ENCODE assay signal across 2 fruit fly cellular contexts in the genomic region with DNA sequence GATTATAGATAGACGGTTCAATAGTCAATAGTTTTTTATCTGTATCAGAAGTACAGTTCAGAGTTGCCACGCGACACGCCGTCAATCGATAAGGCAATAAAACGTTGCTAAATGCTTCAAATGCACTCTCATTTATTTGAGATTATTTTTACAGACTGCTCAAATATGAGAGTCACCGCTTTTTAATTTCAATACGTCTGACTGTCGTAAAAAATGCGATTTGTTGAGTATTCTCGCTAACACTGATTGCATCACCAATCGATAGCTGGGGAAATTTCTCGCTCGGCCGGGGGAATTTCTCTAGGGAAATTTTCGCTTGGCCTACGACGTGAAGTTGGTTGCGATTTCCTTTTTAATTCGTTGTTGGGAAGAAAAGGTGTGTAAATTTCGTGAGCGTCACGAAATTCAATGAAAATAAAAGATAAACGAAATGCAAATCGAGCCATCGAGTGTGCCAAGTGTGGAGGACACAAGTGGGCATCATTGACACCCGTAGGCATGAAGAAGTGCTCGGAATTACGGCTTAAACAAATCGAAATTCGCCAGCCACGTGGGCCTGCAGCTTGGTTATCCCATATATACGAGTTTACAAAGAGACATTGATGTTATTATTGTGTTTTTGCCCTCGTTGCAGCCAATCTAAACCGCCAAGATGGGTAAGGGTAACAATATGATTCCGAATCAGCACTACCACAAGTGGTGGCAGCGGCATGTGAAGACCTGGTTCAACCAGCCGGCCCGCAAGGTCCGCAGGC.
TF ChIP-seq lines count a peak whose summit lies in the region.

Dref (minus strand) TSS at position 247 of the 755 bp plus-strand sequence.
RpL13 (plus strand) TSS at position 331 of the 755 bp plus-strand sequence.

TF ChIP-seq in whole organism, embryonic, 481 proteins besides CTCF, POLR2A, EP300 and RAD21 (continued from another document and continues in another):
- TF ChIP-seq CG12236 (GFP tag; optimal IDR thresholded peaks at IDR 0.05; lab: Kevin White, UChicago) = peak; percentile 86
- peak; percentile 94 for TF ChIP-seq fd64A (GFP tag; optimal IDR thresholded peaks at IDR 0.05; lab: Kevin White, UChicago)
- TF ChIP-seq Side (GFP tag; optimal IDR thresholded peaks at IDR 0.05; lab: Kevin White, UChicago) = peak; percentile 93
- TF ChIP-seq Gug (GFP tag; IDR thresholded peaks at IDR 0.05; lab: Robert Waterston, UW) = peak; percentile 13; the same call in 1 of the 4 replicates
- peak; percentile 70 for TF ChIP-seq dmrt11E (tag; optimal IDR thresholded peaks at IDR 0.05; lab: Kevin White, UChicago)
- TF ChIP-seq CG9727 (GFP tag; optimal IDR thresholded peaks at IDR 0.05; lab: Kevin White, UChicago) = peak; percentile 95
- peak; percentile 95 for TF ChIP-seq Mes4 (GFP tag; optimal IDR thresholded peaks at IDR 0.05; lab: Kevin White, UChicago)
- TF ChIP-seq CG3995 (GFP tag; optimal IDR thresholded peaks at IDR 0.05; lab: Kevin White, UChicago) = peak; percentile 77
- peak; percentile 51; the same call in 1 of the 2 replicates for TF ChIP-seq CG10959 (GFP tag; IDR thresholded peaks at IDR 0.05; lab: Robert Waterston, UW)
- peak; percentile 78 for TF ChIP-seq CG10274 (GFP tag; optimal IDR thresholded peaks at IDR 0.05; lab: Kevin White, UChicago)
- peak; percentile 90 for TF ChIP-seq CG15601 (tag; optimal IDR thresholded peaks at IDR 0.05; lab: Kevin White, UChicago)
- TF ChIP-seq gcm2 (GFP tag; optimal IDR thresholded peaks at IDR 0.05; lab: Kevin White, UChicago) = peak; percentile 80
- TF ChIP-seq yki (optimal IDR thresholded peaks at IDR 0.05; lab: Kevin White, UChicago) = no peak
- TF ChIP-seq CG10267 (tag; optimal IDR thresholded peaks at IDR 0.05; lab: Kevin White, UChicago) = peak; percentile 94
- 0 out of 2 replicates have a peak, but pooled peaks have one; percentile 5 for TF ChIP-seq ham (GFP tag; IDR thresholded peaks at IDR 0.05; lab: Robert Waterston, UW)
- peak; percentile 65 for TF ChIP-seq sima (GFP tag; optimal IDR thresholded peaks at IDR 0.05; lab: Kevin White, UChicago)
- peak; percentile 84 for TF ChIP-seq CG6683 (GFP tag; optimal IDR thresholded peaks at IDR 0.05; lab: Kevin White, UChicago)
- peak; percentile 86 for TF ChIP-seq gcm (GFP tag; optimal IDR thresholded peaks at IDR 0.05; lab: Kevin White, UChicago)
- peak; percentile 61 for TF ChIP-seq CG9215 (GFP tag; IDR thresholded peaks at IDR 0.05; lab: Robert Waterston, UW)
- peak; percentile 75 for TF ChIP-seq CG11247 (GFP tag; IDR thresholded peaks at IDR 0.05; lab: Robert Waterston, UW)
- no peak for TF ChIP-seq ato (GFP tag; IDR thresholded peaks at IDR 0.05; lab: Robert Waterston, UW; ENCODE audit: partially characterized antibody)
- TF ChIP-seq Nf-YB (GFP tag; optimal IDR thresholded peaks at IDR 0.05; lab: Kevin White, UChicago) = peak; percentile 74
- TF ChIP-seq Lhr (GFP tag; optimal IDR thresholded peaks at IDR 0.05; lab: Kevin White, UChicago) = peak; percentile 80
- TF ChIP-seq ems (GFP tag; optimal IDR thresholded peaks at IDR 0.05; lab: Kevin White, UChicago) = peak; percentile 79
- TF ChIP-seq CG3163 (GFP tag; optimal IDR thresholded peaks at IDR 0.05; lab: Kevin White, UChicago) = peak; percentile 70
- peak; percentile 92 for TF ChIP-seq CrebB (tag; optimal IDR thresholded peaks at IDR 0.05; lab: Kevin White, UChicago)
- peak; percentile 79 for TF ChIP-seq CG10654 (GFP tag; optimal IDR thresholded peaks at IDR 0.05; lab: Kevin White, UChicago)
- peak; percentile 16; the same call in 1 of the 2 replicates for TF ChIP-seq CG14667 (GFP tag; IDR thresholded peaks at IDR 0.05; lab: Robert Waterston, UW)
- peak; percentile 81 for TF ChIP-seq row (GFP tag; IDR thresholded peaks at IDR 0.05; lab: Robert Waterston, UW)
- peak; percentile 68 for TF ChIP-seq CG10366 (GFP tag; IDR thresholded peaks at IDR 0.05; lab: Robert Waterston, UW)
- TF ChIP-seq gro (GFP tag; optimal IDR thresholded peaks at IDR 0.05; lab: Kevin White, UChicago) = peak; percentile 91
- peak; percentile 87 for TF ChIP-seq CG15269 (tag; optimal IDR thresholded peaks at IDR 0.05; lab: Kevin White, UChicago)
- peak; percentile 58 for TF ChIP-seq repo (GFP tag; optimal IDR thresholded peaks at IDR 0.05; lab: Kevin White, UChicago)
- peak; percentile 69 for TF ChIP-seq CG12155 (GFP tag; optimal IDR thresholded peaks at IDR 0.05; lab: Kevin White, UChicago)
- no peak for TF ChIP-seq cg (GFP tag; optimal IDR thresholded peaks at IDR 0.05; lab: Kevin White, UChicago)
- TF ChIP-seq bcd (GFP tag; optimal IDR thresholded peaks at IDR 0.05; lab: Kevin White, UChicago) = peak; percentile 91
- peak; percentile 75 for TF ChIP-seq exex (tag; optimal IDR thresholded peaks at IDR 0.05; lab: Kevin White, UChicago)
- TF ChIP-seq Nf-YC (tag; optimal IDR thresholded peaks at IDR 0.05; lab: Kevin White, UChicago) = peak; percentile 83
- peak; percentile 89 for TF ChIP-seq pho (GFP tag; optimal IDR thresholded peaks at IDR 0.05; lab: Kevin White, UChicago)
- peak; percentile 46 for TF ChIP-seq CG5245 (GFP tag; optimal IDR thresholded peaks at IDR 0.05; lab: Kevin White, UChicago)
- peak; percentile 56 for TF ChIP-seq Ssrp (tag; optimal IDR thresholded peaks at IDR 0.05; lab: Kevin White, UChicago)
- TF ChIP-seq aop (GFP tag; IDR thresholded peaks at IDR 0.05; lab: Robert Waterston, UW) = no peak
- peak; percentile 90 for TF ChIP-seq CG1603 (tag; optimal IDR thresholded peaks at IDR 0.05; lab: Kevin White, UChicago)
- TF ChIP-seq toy (GFP tag; IDR thresholded peaks at IDR 0.05; lab: Robert Waterston, UW) = peak; percentile 60; the same call in 1 of the 2 replicates
- TF ChIP-seq CG12299 (tag; optimal IDR thresholded peaks at IDR 0.05; lab: Kevin White, UChicago) = peak; percentile 91
- no peak for TF ChIP-seq Lpt (GFP tag; optimal IDR thresholded peaks at IDR 0.05; lab: Kevin White, UChicago)
- TF ChIP-seq HHEX (GFP tag; optimal IDR thresholded peaks at IDR 0.05; lab: Kevin White, UChicago) = peak; percentile 94
- peak; percentile 90 for TF ChIP-seq sug (tag; optimal IDR thresholded peaks at IDR 0.05; lab: Kevin White, UChicago)
- peak; percentile 81 for TF ChIP-seq grau (tag; optimal IDR thresholded peaks at IDR 0.05; lab: Kevin White, UChicago)
- peak; percentile 72 for TF ChIP-seq CG9609 (GFP tag; optimal IDR thresholded peaks at IDR 0.05; lab: Kevin White, UChicago)
- peak; percentile 67 for TF ChIP-seq zen (tag; optimal IDR thresholded peaks at IDR 0.05; lab: Kevin White, UChicago)
- peak; percentile 81 for TF ChIP-seq NC2α (GFP tag; optimal IDR thresholded peaks at IDR 0.05; lab: Kevin White, UChicago)
- TF ChIP-seq fd102C (GFP tag; optimal IDR thresholded peaks at IDR 0.05; lab: Kevin White, UChicago) = peak; percentile 85
- TF ChIP-seq CG2199 (GFP tag; IDR thresholded peaks at IDR 0.05; lab: Robert Waterston, UW) = no peak
- peak; percentile 85 for TF ChIP-seq Dad (GFP tag; optimal IDR thresholded peaks at IDR 0.05; lab: Kevin White, UChicago)
- peak; percentile 83 for TF ChIP-seq zfh2 (GFP tag; optimal IDR thresholded peaks at IDR 0.05; lab: Kevin White, UChicago)
- peak; percentile 85 for TF ChIP-seq CG2712 (tag; optimal IDR thresholded peaks at IDR 0.05; lab: Kevin White, UChicago)
- peak; percentile 81 for TF ChIP-seq vnd (GFP tag; IDR thresholded peaks at IDR 0.05; lab: Robert Waterston, UW; ENCODE audit: partially characterized antibody)
- no peak for TF ChIP-seq fru (optimal IDR thresholded peaks at IDR 0.05; lab: Kevin White, UChicago)
- peak; percentile 82 for TF ChIP-seq jumu (GFP tag; optimal IDR thresholded peaks at IDR 0.05; lab: Kevin White, UChicago)

TF ChIP-seq in whole organism, prepupa, 60 proteins besides CTCF, POLR2A, EP300 and RAD21 (continued from another document):
- peak; percentile 54 for TF ChIP-seq dsx (GFP tag; optimal IDR thresholded peaks at IDR 0.05; lab: Kevin White, UChicago; ENCODE audit: poor library complexity, severe bottlenecking)
- no peak for TF ChIP-seq Lpt (GFP tag; optimal IDR thresholded peaks at IDR 0.05; lab: Kevin White, UChicago)
- TF ChIP-seq CG11902 (GFP tag; optimal IDR thresholded peaks at IDR 0.05; lab: Kevin White, UChicago) = no peak
- peak; percentile 68 for TF ChIP-seq CG3032 (tag; optimal IDR thresholded peaks at IDR 0.05; lab: Kevin White, UChicago)
- peak; percentile 88 for TF ChIP-seq Met (GFP tag; optimal IDR thresholded peaks at IDR 0.05; lab: Kevin White, UChicago)
- peak; percentile 65 for TF ChIP-seq CG8319 (GFP tag; optimal IDR thresholded peaks at IDR 0.05; lab: Kevin White, UChicago)
- TF ChIP-seq Sox102F (GFP tag; optimal IDR thresholded peaks at IDR 0.05; lab: Kevin White, UChicago) = peak; percentile 92
- peak; percentile 77 for TF ChIP-seq pdm3 (GFP tag; optimal IDR thresholded peaks at IDR 0.05; lab: Kevin White, UChicago)
- TF ChIP-seq CG8632 (GFP tag; optimal IDR thresholded peaks at IDR 0.05; lab: Kevin White, UChicago) = peak; percentile 84
- TF ChIP-seq Eip75B (GFP tag; optimal IDR thresholded peaks at IDR 0.05; lab: Kevin White, UChicago) = peak; percentile 83
- TF ChIP-seq Sox14 (GFP tag; optimal IDR thresholded peaks at IDR 0.05; lab: Kevin White, UChicago) = peak; percentile 78
- TF ChIP-seq lz (GFP tag; optimal IDR thresholded peaks at IDR 0.05; lab: Kevin White, UChicago) = peak; percentile 83
- peak; percentile 85 for TF ChIP-seq topi (GFP tag; optimal IDR thresholded peaks at IDR 0.05; lab: Kevin White, UChicago)
